Worm (Caenorhabditis elegans) whole organism, late embryonic: ENCODE data around the gene str-88.

ENCODE experiments used
- ama-1 ChIP-seq: fragments of 150-350 bp; optimal IDR thresholded peaks from 2 replicates; lab custom pipeline; 2014
- ceh-31 ChIP-seq: sonication (generic microtip); optimal IDR thresholded peaks from 2 replicates; lab custom pipeline; 2016; ENCODE audit warnings: missing genetic modification characterization, missing compliant biosample characterization
- dmd-4 ChIP-seq: sonication (generic microtip); optimal IDR thresholded peaks from 2 replicates; lab custom pipeline; 2016; ENCODE audit warnings: borderline replicate concordance, missing genetic modification characterization, missing compliant biosample characterization
- dve-1 ChIP-seq: sonication (generic microtip); optimal IDR thresholded peaks from 2 replicates; lab custom pipeline; 2017; ENCODE audit warnings: antibody characterized with exemption, mild to moderate bottlenecking, missing genetic modification characterization, missing compliant biosample characterization
- ets-4 ChIP-seq: sonication (generic microtip); optimal IDR thresholded peaks from 2 replicates; lab custom pipeline; 2016; ENCODE audit warnings: missing genetic modification characterization, missing compliant biosample characterization
- lin-11 ChIP-seq: fragments of 200-800 bp; sonication (Bioruptor generic); optimal IDR thresholded peaks from 2 replicates; lab custom pipeline; 2018; ENCODE audit warnings: mild to moderate bottlenecking, missing genetic modification characterization, missing compliant biosample characterization
- nhr-232 ChIP-seq: sonication (generic microtip); optimal IDR thresholded peaks from 2 replicates; lab custom pipeline; 2016; ENCODE audit warnings: missing genetic modification characterization, missing compliant biosample characterization
- npax-4 ChIP-seq: sonication (generic microtip); optimal IDR thresholded peaks from 2 replicates; lab custom pipeline; 2016; ENCODE audit warnings: missing genetic modification characterization, missing compliant biosample characterization
- pha-4 ChIP-seq: fragments of 150-350 bp; optimal IDR thresholded peaks from 2 replicates; lab custom pipeline; 2018; ENCODE audit warnings: missing biosample characterization, missing genetic modification reagents, missing genetic modification characterization
- rnt-1 ChIP-seq: sonication (generic microtip); optimal IDR thresholded peaks from 2 replicates; lab custom pipeline; 2016; ENCODE audit warnings: missing genetic modification characterization, missing compliant biosample characterization

- TF ChIP-seq ets-4 (tag; lab: Kevin White, UChicago), result no peak
- no peak for TF ChIP-seq nhr-232 (tag; lab: Kevin White, UChicago)
- TF ChIP-seq npax-4, result no peak
- TF ChIP-seq pha-4 (tag; lab: Kevin White, UChicago), result no peak
- no peak for TF ChIP-seq dmd-4 (tag; lab: Kevin White, UChicago)
- no peak for TF ChIP-seq ama-1 (lab: Kevin White, UChicago)
- TF ChIP-seq dve-1, result no peak
- no peak for TF ChIP-seq lin-11 (tag; lab: Kevin White, UChicago)
- TF ChIP-seq rnt-1 (tag; lab: Kevin White, UChicago), result no peak
- no peak for TF ChIP-seq ceh-31 (tag; lab: Kevin White, UChicago)
Observed at ce11 chrV:15401856-15402314, 18.2 kb upstream of the str-88 start, which contains the start of gene fbxa-135.
